Worm (Caenorhabditis elegans): ENCODE data around the gene cest-26.

Gene cest-26

DNA sequence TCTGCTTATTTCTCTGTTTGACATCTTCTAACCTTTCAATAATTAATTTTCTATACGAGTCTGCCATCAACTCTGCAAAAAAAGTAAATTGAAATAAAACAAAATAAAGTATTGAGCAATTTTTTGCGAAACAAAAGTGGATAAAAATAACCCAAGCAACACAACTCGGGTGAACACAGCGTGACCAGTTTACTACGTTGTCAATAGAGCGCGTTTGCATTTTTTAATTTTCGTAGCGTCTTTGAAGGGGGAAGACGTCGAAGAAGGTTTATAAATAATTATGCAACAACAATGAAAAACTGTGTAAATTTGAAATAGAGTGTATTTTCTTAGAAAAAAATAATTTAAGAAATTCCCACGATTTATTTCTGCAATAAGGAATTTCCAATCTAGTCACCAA, 24.9 kb upstream of the cest-26 start, which contains the start of gene atg-16.1 (continued):
- TF ChIP-seq sup-37 (GFP tag; optimal IDR thresholded peaks at IDR 0.05), result no peak
- TF ChIP-seq ets-5 (GFP tag; IDR thresholded peaks at IDR 0.05), result no peak
- TF ChIP-seq egl-13 (tag; optimal IDR thresholded peaks at IDR 0.05), result no peak
- no peak for TF ChIP-seq ceh-90 (tag; optimal IDR thresholded peaks at IDR 0.05)
- TF ChIP-seq nhr-20 (tag; optimal IDR thresholded peaks at IDR 0.05), result peak; percentile 70
- TF ChIP-seq fkh-10 (GFP tag; optimal IDR thresholded peaks at IDR 0.05), result no peak
- peak; percentile 69 for TF ChIP-seq C16A3.4 (tag; optimal IDR thresholded peaks at IDR 0.05)
- TF ChIP-seq ces-1 (GFP tag; optimal IDR thresholded peaks at IDR 0.05), result no peak
- TF ChIP-seq zag-1 (tag; optimal IDR thresholded peaks at IDR 0.05), result no peak
- TF ChIP-seq jun-1 (tag; optimal IDR thresholded peaks at IDR 0.05), result peak; percentile 2
- TF ChIP-seq nhr-12 (tag; optimal IDR thresholded peaks at IDR 0.05), result no peak
- TF ChIP-seq fkh-4 (tag; optimal IDR thresholded peaks at IDR 0.05; ENCODE audit: borderline replicate concordance), result no peak
- TF ChIP-seq elt-2 (tag; optimal IDR thresholded peaks at IDR 0.05), result no peak
- no peak for TF ChIP-seq ceh-63 (GFP tag; optimal IDR thresholded peaks at IDR 0.05)
- no peak for TF ChIP-seq mef-2 (tag; optimal IDR thresholded peaks at IDR 0.05)
- TF ChIP-seq zip-4 (GFP tag; optimal IDR thresholded peaks at IDR 0.05), result no peak
- TF ChIP-seq ceh-8 (GFP tag; optimal IDR thresholded peaks at IDR 0.05), result no peak
- TF ChIP-seq dpl-1 (GFP tag; optimal IDR thresholded peaks at IDR 0.05), result peak; percentile 8 to 63 (median 34)
- TF ChIP-seq unc-86 (tag; optimal IDR thresholded peaks at IDR 0.05), result no peak
- no peak for TF ChIP-seq egl-27 (tag; optimal IDR thresholded peaks at IDR 0.05)
- TF ChIP-seq nhr-47 (tag; optimal IDR thresholded peaks at IDR 0.05), result peak; percentile 66
- TF ChIP-seq irx-1 (tag; optimal IDR thresholded peaks at IDR 0.05), result no peak
- TF ChIP-seq isw-1 (GFP tag; IDR thresholded peaks at IDR 0.05), result no peak
- TF ChIP-seq nhr-19 (GFP tag; conservative IDR thresholded peaks at IDR 0.05), result peak; percentile 21; the same call in 1 of the 2 replicates
- no peak for TF ChIP-seq unc-30 (tag; optimal IDR thresholded peaks at IDR 0.05)
- no peak for TF ChIP-seq mab-9 (GFP tag; IDR thresholded peaks at IDR 0.05)
- peak; percentile 56 for TF ChIP-seq unc-130 (tag; optimal IDR thresholded peaks at IDR 0.05)
- no peak for TF ChIP-seq sptf-1 (tag; optimal IDR thresholded peaks at IDR 0.05)
- TF ChIP-seq Y116A8C.19 (tag; optimal IDR thresholded peaks at IDR 0.05; ENCODE audit: borderline replicate concordance), result no peak
- no peak for TF ChIP-seq hlh-4 (tag; optimal IDR thresholded peaks at IDR 0.05)
- no peak for TF ChIP-seq unc-62 (GFP tag; optimal IDR thresholded peaks at IDR 0.05)
- TF ChIP-seq nhr-237 (tag; optimal IDR thresholded peaks at IDR 0.05), result no peak
- no peak for TF ChIP-seq hlh-17 (GFP tag; optimal IDR thresholded peaks at IDR 0.05; ENCODE audit: borderline replicate concordance)
- TF ChIP-seq blmp-1 (tag; optimal IDR thresholded peaks at IDR 0.05), result peak; percentile 60
- TF ChIP-seq nhr-76 (tag; optimal IDR thresholded peaks at IDR 0.05), result no peak
- TF ChIP-seq nhr-90 (tag; optimal IDR thresholded peaks at IDR 0.05; ENCODE audit: poor library complexity), result peak; percentile 37
- peak; percentile 32 to 45 for TF ChIP-seq efl-1 (optimal IDR thresholded peaks at IDR 0.05)
- peak; percentile 25 to 94 for TF ChIP-seq efl-1 (GFP tag; optimal IDR thresholded peaks at IDR 0.05 in 1 of 2)
- no peak for TF ChIP-seq lir-3 (tag; optimal IDR thresholded peaks at IDR 0.05; ENCODE audit: poor library complexity)
- TF ChIP-seq nhr-84 (tag; optimal IDR thresholded peaks at IDR 0.05), result no peak
- peak; percentile 73 for TF ChIP-seq skn-1 (tag; optimal IDR thresholded peaks at IDR 0.05)
- TF ChIP-seq nhr-85 (tag), result no peak
- peak; percentile 47 for TF ChIP-seq tbx-2 (tag; optimal IDR thresholded peaks at IDR 0.05)
- peak; percentile 27 for TF ChIP-seq lin-15B (tag; optimal IDR thresholded peaks at IDR 0.05)
- TF ChIP-seq dsc-1 (tag; optimal IDR thresholded peaks at IDR 0.05), result peak; percentile 56
- TF ChIP-seq pax-3 (tag; optimal IDR thresholded peaks at IDR 0.05), result no peak
- TF ChIP-seq ceh-88 (GFP tag; IDR thresholded peaks at IDR 0.05), result no peak
- TF ChIP-seq lin-35 (GFP tag; optimal IDR thresholded peaks at IDR 0.05), result peak; percentile 43 to 67
- TF ChIP-seq hpl-2 (GFP tag; optimal IDR thresholded peaks at IDR 0.05), result no peak
- no peak for TF ChIP-seq efl-3 (GFP tag; optimal IDR thresholded peaks at IDR 0.05)
- TF ChIP-seq aha-1 (tag; optimal IDR thresholded peaks at IDR 0.05), result no peak
- TF ChIP-seq sox-4 (tag; optimal IDR thresholded peaks at IDR 0.05), result peak; percentile 7
- TF ChIP-seq lin-14 (GFP tag; optimal IDR thresholded peaks at IDR 0.05), result peak; percentile 87

All from whole organism, L1 larva.